Worm (Caenorhabditis elegans) whole organism, L1 larva: ENCODE data around the gene F34H10.5.
"Not testable (repeated sequence)": the region's sequence is repeated elsewhere in the genome, so short reads cannot be mapped to it uniquely, and the experiment has no call there.

ENCODE experiments used
- Y116A8C.19 ChIP-seq: sonication (generic microtip); optimal IDR thresholded peaks from 2 replicates; lab custom pipeline; 2016; ENCODE audit warnings: missing compliant biosample characterization, missing genetic modification characterization, borderline replicate concordance
- alr-1 ChIP-seq: fragments of 200-800 bp; sonication (Bioruptor generic); optimal IDR thresholded peaks from 2 replicates; lab custom pipeline; 2018; ENCODE audit warnings: borderline replicate concordance, mild to moderate bottlenecking, missing genetic modification characterization, missing compliant biosample characterization
- blmp-1 ChIP-seq: fragments of 150-350 bp; optimal IDR thresholded peaks from 2 replicates; lab custom pipeline; 2014; ENCODE audit warnings: missing biosample characterization, missing genetic modification characterization
- ceh-8 ChIP-seq: fragments of 200-800 bp; sonication (Bioruptor generic); optimal IDR thresholded peaks from 2 replicates; lab custom pipeline; 2018; ENCODE audit warnings: mild to moderate bottlenecking, missing genetic modification characterization, moderate library complexity, missing compliant biosample characterization
- ceh-82 ChIP-seq, 3 experiments: fragments of 150-350 bp in 1 of 3; sonication (generic microtip) in 2 of 3; optimal IDR thresholded peaks; 2 replicates each; lab custom pipeline; 2014 to 2017; ENCODE audit warnings: missing biosample characterization in 3 of 3, missing genetic modification characterization in 3 of 3
- ces-1 ChIP-seq: fragments of 150-350 bp; optimal IDR thresholded peaks from 2 replicates; lab custom pipeline; 2014; ENCODE audit warnings: missing biosample characterization, missing genetic modification reagents, missing genetic modification characterization
- egl-13 ChIP-seq: sonication (generic microtip); optimal IDR thresholded peaks from 2 replicates; lab custom pipeline; 2016; ENCODE audit warnings: missing genotype, missing genetic modification reagents, missing genetic modification characterization, missing compliant biosample characterization
- elt-2 ChIP-seq: sonication (generic microtip); optimal IDR thresholded peaks from 2 replicates; lab custom pipeline; 2016; ENCODE audit warnings: missing genetic modification characterization, mild to moderate bottlenecking, inconsistent platforms, missing compliant biosample characterization, missing genetic modification reagents
- fkh-10 ChIP-seq: sonication (generic microtip); optimal IDR thresholded peaks from 2 replicates; lab custom pipeline; 2017; ENCODE audit warnings: missing biosample characterization, missing genetic modification reagents, missing genetic modification characterization
- fkh-8 ChIP-seq: sonication (generic microtip); optimal IDR thresholded peaks from 2 replicates; lab custom pipeline; 2016; ENCODE audit warnings: mild to moderate bottlenecking, missing genetic modification characterization, missing compliant biosample characterization
- hlh-17 ChIP-seq: fragments of 200-800 bp; sonication (Bioruptor generic); optimal IDR thresholded peaks from 2 replicates; lab custom pipeline; 2018; ENCODE audit warnings: missing genetic modification characterization, mild to moderate bottlenecking, missing compliant biosample characterization, moderate library complexity, borderline replicate concordance
- isw-1 ChIP-seq: fragments of 200-800 bp; sonication (Bioruptor generic); IDR thresholded peaks from 2 replicates; pipeline ENCODE4 v1.3.6; 2022; ENCODE audit warnings: missing genetic modification characterization, missing compliant biosample characterization
- lin-13 ChIP-seq: fragments of 150-350 bp; optimal IDR thresholded peaks from 2 replicates; lab custom pipeline; 2014; ENCODE audit warnings: missing biosample characterization, missing genetic modification reagents, missing genetic modification characterization
- lin-15B ChIP-seq: fragments of 150-350 bp; sonication (generic microtip); optimal IDR thresholded peaks from 3 replicates; lab custom pipeline; 2014; ENCODE audit warnings: missing biosample characterization, missing genetic modification characterization
- lin-35 ChIP-seq, 2 experiments: fragments of 150-350 bp; optimal IDR thresholded peaks; 2 replicates each; lab custom pipeline; 2014; ENCODE audit warnings: missing biosample characterization in 2 of 2, missing genetic modification characterization in 2 of 2, missing genetic modification reagents in 2 of 2
- lir-3 ChIP-seq: sonication (generic microtip); optimal IDR thresholded peaks from 2 replicates; lab custom pipeline; 2016; ENCODE audit warnings: mild to moderate bottlenecking, missing genetic modification characterization, moderate library complexity, missing compliant biosample characterization; ENCODE audit not compliant: poor library complexity
- nhr-19 ChIP-seq: fragments of 200-800 bp; sonication (Bioruptor generic); conservative IDR thresholded peaks from 2 replicates; pipeline ENCODE4 v1.3.6; 2022; ENCODE audit warnings: missing genetic modification characterization, missing compliant biosample characterization
- nhr-237 ChIP-seq: fragments of 150-350 bp; optimal IDR thresholded peaks from 2 replicates; lab custom pipeline; 2014; ENCODE audit warnings: missing biosample characterization, missing genetic modification characterization
- nhr-28 ChIP-seq: fragments of 150-350 bp; optimal IDR thresholded peaks from 2 replicates; lab custom pipeline; 2014; ENCODE audit warnings: missing biosample characterization, missing genetic modification characterization
- nhr-47 ChIP-seq: sonication (generic microtip); optimal IDR thresholded peaks from 2 replicates; lab custom pipeline; 2016; ENCODE audit warnings: mild to moderate bottlenecking, missing genetic modification characterization, moderate library complexity, missing compliant biosample characterization
- nhr-71 ChIP-seq: sonication (generic microtip); optimal IDR thresholded peaks from 2 replicates; lab custom pipeline; 2016; ENCODE audit warnings: mild to moderate bottlenecking, missing genetic modification characterization, moderate library complexity, missing compliant biosample characterization
- nhr-77 ChIP-seq: fragments of 150-350 bp; optimal IDR thresholded peaks from 2 replicates; lab custom pipeline; 2014; ENCODE audit warnings: missing biosample characterization, missing genetic modification characterization
- nhr-90 ChIP-seq: sonication (generic microtip); optimal IDR thresholded peaks from 2 replicates; lab custom pipeline; 2016; ENCODE audit warnings: mild to moderate bottlenecking, missing genetic modification characterization, missing compliant biosample characterization; ENCODE audit not compliant: poor library complexity
- rnt-1 ChIP-seq: sonication (generic microtip); optimal IDR thresholded peaks from 2 replicates; lab custom pipeline; 2016; ENCODE audit warnings: mild to moderate bottlenecking, missing genetic modification characterization, moderate library complexity, missing compliant biosample characterization
- snpc-4 ChIP-seq: fragments of 150-350 bp; optimal IDR thresholded peaks from 2 replicates; lab custom pipeline; 2014; ENCODE audit warnings: missing biosample characterization, missing genetic modification characterization
- snu-23 ChIP-seq: sonication (generic microtip); optimal IDR thresholded peaks from 2 replicates; lab custom pipeline; 2016; ENCODE audit warnings: missing genetic modification characterization, missing compliant biosample characterization
- sup-37 ChIP-seq: fragments of 200-800 bp; sonication (Bioruptor generic); optimal IDR thresholded peaks from 2 replicates; lab custom pipeline; 2018; ENCODE audit warnings: mild to moderate bottlenecking, missing genetic modification characterization, missing compliant biosample characterization
- swsn-7 ChIP-seq: sonication (generic microtip); optimal IDR thresholded peaks from 2 replicates; lab custom pipeline; 2016; ENCODE audit warnings: missing genetic modification characterization, missing compliant biosample characterization
- tlp-1 ChIP-seq: fragments of 150-350 bp; optimal IDR thresholded peaks from 2 replicates; lab custom pipeline; 2014; ENCODE audit warnings: missing biosample characterization, missing genetic modification characterization
- unc-86 ChIP-seq: sonication (generic microtip); optimal IDR thresholded peaks from 2 replicates; lab custom pipeline; 2016; ENCODE audit warnings: missing genetic modification characterization, missing compliant biosample characterization
- unc-98 ChIP-seq: fragments of 200-800 bp; sonication (Bioruptor generic); IDR thresholded peaks from 2 replicates; pipeline ENCODE4 v1.3.6; 2022; ENCODE audit warnings: missing genetic modification characterization, missing compliant biosample characterization
- vab-15 ChIP-seq: sonication (generic microtip); optimal IDR thresholded peaks from 2 replicates; lab custom pipeline; 2017; ENCODE audit warnings: missing genotype, mild to moderate bottlenecking, missing genetic modification characterization, missing compliant biosample characterization
- ztf-11 ChIP-seq, 2 experiments: sonication (generic microtip); optimal IDR thresholded peaks; 2 replicates each; lab custom pipeline; 2016 to 2017; ENCODE audit warnings: missing genetic modification characterization in 2 of 2, missing biosample characterization in 1 of 2, missing compliant biosample characterization in 1 of 2

Gene F34H10.5

DNA sequence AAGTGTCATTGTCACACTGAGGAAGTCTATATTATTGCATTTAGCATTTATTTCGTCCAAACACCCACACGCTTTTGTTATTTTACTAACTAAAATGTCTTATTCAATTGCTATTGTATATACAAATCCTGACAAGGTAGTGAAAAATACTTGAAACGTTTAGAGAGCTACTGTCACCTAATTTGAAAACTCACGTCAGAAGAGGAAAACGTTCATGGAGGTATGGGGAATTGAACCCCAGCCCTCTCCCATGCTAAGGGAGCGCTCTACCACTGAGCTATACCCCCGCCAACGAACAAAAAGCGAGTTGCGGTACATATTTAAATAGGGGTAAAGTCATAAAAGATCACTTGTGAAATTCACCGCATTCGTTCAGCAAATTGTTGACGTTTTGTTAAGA lies 12.9 kb upstream of the F34H10.5 start:
- no peak for TF ChIP-seq hlh-17
- no peak for TF ChIP-seq sup-37 (GFP tag; lab: Kevin White, UChicago)
- peak; percentile 36 for TF ChIP-seq rnt-1 (tag; lab: Kevin White, UChicago)
- peak; percentile 6 for TF ChIP-seq nhr-71 (tag; lab: Kevin White, UChicago)
- 0 out of 2 replicates have a peak, but pooled peaks have one; percentile 9 for TF ChIP-seq nhr-19 (GFP tag; lab: Robert Waterston, UW)
- no peak for TF ChIP-seq ceh-82 (tag; optimal IDR thresholded peaks at IDR 0.05; lab: Kevin White, UChicago)
- TF ChIP-seq lin-35 (GFP tag; optimal IDR thresholded peaks at IDR 0.05; lab: Kevin White, UChicago): peak in 1 of 2 experiments; percentile 39
- peak; percentile 20 for TF ChIP-seq nhr-90 (tag; lab: Kevin White, UChicago)
- peak; percentile 27 for TF ChIP-seq snu-23 (GFP tag; lab: Kevin White, UChicago)
- TF ChIP-seq nhr-47 (tag; lab: Kevin White, UChicago): peak; percentile 39

DNA sequence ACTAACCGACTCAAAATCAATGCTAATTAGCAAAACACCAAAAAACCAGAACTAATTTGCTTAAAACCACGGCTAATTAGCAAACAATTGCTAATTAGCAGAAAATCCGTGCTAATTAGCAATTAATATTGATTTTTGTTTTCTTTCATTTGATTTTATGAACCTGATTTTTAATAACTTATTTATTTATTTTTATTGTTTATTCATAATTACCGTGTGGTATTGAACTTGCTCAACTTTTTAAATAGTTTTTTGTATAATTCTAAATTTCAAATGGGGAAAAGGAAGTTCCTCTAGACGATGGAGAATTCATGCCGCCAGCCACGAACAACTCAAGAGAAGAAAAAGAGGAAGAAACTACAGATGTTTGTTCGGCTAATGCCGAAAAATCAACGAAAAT lies 9.7 kb upstream of the F34H10.5 start, which contains the start of gene F34H10.1:
TSS of gene F34H10.1 (plus strand) at position 301 of the 400 bp plus-strand sequence.
- not testable (repeated sequence) for TF ChIP-seq lin-35 (GFP tag; optimal IDR thresholded peaks at IDR 0.05; lab: Kevin White, UChicago); tlp-1; ceh-8 (GFP tag; lab: Kevin White, UChicago)
- TF ChIP-seq, all 84 proteins: peak for 0; not testable (repeated sequence) for 84

DNA sequence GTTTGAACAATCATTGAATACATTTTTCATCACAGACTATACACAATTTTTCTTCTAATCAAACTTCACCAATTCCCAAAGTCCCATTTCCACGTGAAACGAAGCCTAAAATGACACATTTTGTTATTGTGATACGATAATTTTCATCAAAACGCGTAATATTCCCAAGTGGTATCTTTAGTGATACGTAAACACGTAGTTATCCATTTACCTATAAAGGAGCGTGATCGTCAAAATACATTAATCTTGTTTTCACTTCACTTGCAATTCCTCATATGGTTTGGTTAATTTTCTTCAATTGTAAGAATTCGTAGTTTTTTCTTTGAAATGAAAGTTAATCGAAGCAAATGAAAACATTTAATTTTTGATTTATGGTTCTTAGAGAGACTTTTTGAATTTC lies 5.9 kb upstream of the F34H10.5 start:
- no peak for TF ChIP-seq isw-1
- no peak for TF ChIP-seq nhr-237
- TF ChIP-seq blmp-1 (tag; lab: Kevin White, UChicago): peak; percentile 10
- TF ChIP-seq rnt-1 (tag; lab: Kevin White, UChicago): no peak
- no peak for TF ChIP-seq lir-3 (tag; lab: Kevin White, UChicago)
- peak; percentile 25 for TF ChIP-seq nhr-71 (tag; lab: Kevin White, UChicago)
- TF ChIP-seq unc-86 (tag; lab: Kevin White, UChicago): no peak
- no peak for TF ChIP-seq ztf-11 (tag; optimal IDR thresholded peaks at IDR 0.05; lab: Kevin White, UChicago)
- no peak for TF ChIP-seq unc-98 (GFP tag; lab: Robert Waterston, UW)
- TF ChIP-seq lin-13 (GFP tag; lab: Kevin White, UChicago): no peak
- TF ChIP-seq Y116A8C.19: no peak
- no peak for TF ChIP-seq nhr-90 (tag; lab: Kevin White, UChicago)
- no peak for TF ChIP-seq ceh-82 (tag; optimal IDR thresholded peaks at IDR 0.05; lab: Kevin White, UChicago)
- TF ChIP-seq vab-15 (tag; lab: Kevin White, UChicago): no peak
- no peak for TF ChIP-seq ces-1 (GFP tag; lab: Kevin White, UChicago)
- TF ChIP-seq ceh-8 (GFP tag; lab: Kevin White, UChicago): peak; percentile 72
- TF ChIP-seq swsn-7: no peak
- TF ChIP-seq fkh-8: peak; percentile 66
- no peak for TF ChIP-seq egl-13
- no peak for TF ChIP-seq lin-35 (GFP tag; optimal IDR thresholded peaks at IDR 0.05; lab: Kevin White, UChicago)
- TF ChIP-seq elt-2 (tag; lab: Kevin White, UChicago): no peak

DNA sequence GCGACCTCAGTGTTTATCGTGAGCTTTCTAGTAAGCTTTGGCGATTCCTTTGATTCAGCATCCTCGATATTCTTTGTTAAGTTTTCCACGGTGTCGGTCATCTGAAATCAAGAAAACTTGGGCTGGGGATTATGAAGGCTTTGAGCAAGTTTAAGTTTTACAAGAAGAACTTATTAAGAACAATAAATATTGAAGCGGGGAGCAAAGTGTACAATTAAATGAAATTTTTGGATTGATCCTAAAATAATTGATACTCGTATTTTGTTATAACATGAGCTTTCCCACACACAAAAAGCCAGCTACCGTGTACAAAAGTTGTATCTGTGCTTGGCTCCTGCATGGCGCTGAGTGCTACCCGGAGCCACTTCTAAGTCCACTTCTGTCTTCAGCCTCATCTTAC lies 551 bp upstream of the F34H10.5 start, which contains the start of gene F34H10.3:
TSS of gene F34H10.3 (minus strand) at position 101 of the 400 bp plus-strand sequence.
- no peak for TF ChIP-seq fkh-10 (GFP tag; lab: Kevin White, UChicago)
- no peak for TF ChIP-seq nhr-28 (tag; lab: Kevin White, UChicago)
- no peak for TF ChIP-seq lin-15B (tag; lab: Kevin White, UChicago)
- TF ChIP-seq isw-1: no peak
- no peak for TF ChIP-seq nhr-77 (tag; lab: Kevin White, UChicago)
- TF ChIP-seq alr-1 (tag; lab: Kevin White, UChicago): no peak
- TF ChIP-seq snpc-4: no peak
